Worm (Caenorhabditis elegans) whole organism, mixed stage, embryonic: ENCODE data around the gene ZK697.14.

Source experiments
- M03D4.4 ChIP-seq: sonication (generic microtip); optimal IDR thresholded peaks from 2 replicates; lab custom pipeline; 2017; ENCODE audit warnings: mild to moderate bottlenecking, missing genetic modification characterization, missing compliant biosample characterization
- ceh-39 ChIP-seq: fragments of 150-350 bp; optimal IDR thresholded peaks from 2 replicates; lab custom pipeline; 2014; ENCODE audit warnings: missing biosample characterization, missing genetic modification characterization
- ceh-43 ChIP-seq: fragments of 200-800 bp; sonication (Bioruptor generic); optimal IDR thresholded peaks from 2 replicates; lab custom pipeline; 2018; ENCODE audit warnings: mild to moderate bottlenecking, missing genetic modification characterization, moderate library complexity, missing compliant biosample characterization
- ces-1 ChIP-seq: fragments of 150-350 bp; optimal IDR thresholded peaks from 2 replicates; lab custom pipeline; 2014; ENCODE audit warnings: missing biosample characterization, missing genetic modification reagents, missing genetic modification characterization
- cnd-1 ChIP-seq: fragments of 200-800 bp; sonication (Bioruptor generic); optimal IDR thresholded peaks from 2 replicates; lab custom pipeline; 2018; ENCODE audit warnings: mild to moderate bottlenecking, missing genetic modification characterization, missing compliant biosample characterization
- drap-1 ChIP-seq: fragments of 200-800 bp; sonication (Bioruptor generic); optimal IDR thresholded peaks from 3 replicates; lab custom pipeline; 2018; ENCODE audit warnings: mild to moderate bottlenecking, missing genetic modification characterization, missing compliant biosample characterization
- elt-3 ChIP-seq: fragments of 150-350 bp; optimal IDR thresholded peaks from 2 replicates; lab custom pipeline; 2014; ENCODE audit warnings: missing biosample characterization, missing genetic modification characterization
- flh-1 ChIP-seq: fragments of 200-800 bp; sonication (Bioruptor generic); optimal IDR thresholded peaks from 2 replicates; lab custom pipeline; 2018; ENCODE audit warnings: mild to moderate bottlenecking, missing genetic modification characterization, moderate library complexity, missing compliant biosample characterization
- ham-2 ChIP-seq: fragments of 200-800 bp; sonication (Bioruptor generic); optimal IDR thresholded peaks from 2 replicates; lab custom pipeline; 2018; ENCODE audit warnings: mild to moderate bottlenecking, missing genetic modification characterization, missing compliant biosample characterization
- hlh-1 ChIP-seq: fragments of 150-350 bp; optimal IDR thresholded peaks from 2 replicates; lab custom pipeline; 2014; ENCODE audit warnings: missing biosample characterization, missing genetic modification reagents, missing genetic modification characterization
- lsy-2 ChIP-seq: fragments of 150-350 bp; optimal IDR thresholded peaks from 2 replicates; lab custom pipeline; 2014; ENCODE audit warnings: missing biosample characterization, missing genetic modification characterization
- mab-5 ChIP-seq: fragments of 150-350 bp; optimal IDR thresholded peaks from 2 replicates; lab custom pipeline; 2014; ENCODE audit warnings: missing biosample characterization, missing genetic modification characterization
- mep-1 ChIP-seq: fragments of 150-350 bp; optimal IDR thresholded peaks from 2 replicates; lab custom pipeline; 2017; ENCODE audit warnings: missing biosample characterization, missing genetic modification reagents, missing genetic modification characterization, inconsistent platforms
- nhr-12 ChIP-seq: fragments of 150-350 bp; optimal IDR thresholded peaks from 2 replicates; lab custom pipeline; 2014; ENCODE audit warnings: missing biosample characterization, missing genetic modification characterization
- nhr-2 ChIP-seq: fragments of 150-350 bp; optimal IDR thresholded peaks from 2 replicates; lab custom pipeline; 2014; ENCODE audit warnings: missing biosample characterization, missing genetic modification characterization
- nhr-237 ChIP-seq: fragments of 150-350 bp; optimal IDR thresholded peaks from 2 replicates; lab custom pipeline; 2014; ENCODE audit warnings: missing biosample characterization, missing genetic modification characterization
- nhr-76 ChIP-seq: sonication (generic microtip); optimal IDR thresholded peaks from 2 replicates; lab custom pipeline; 2017; ENCODE audit warnings: missing biosample characterization, missing genetic modification characterization
- pha-4 ChIP-seq: fragments of 150-350 bp; optimal IDR thresholded peaks from 2 replicates; lab custom pipeline; 2018; ENCODE audit warnings: missing biosample characterization, missing genetic modification reagents, missing genetic modification characterization
- snpc-4 ChIP-seq: fragments of 150-350 bp; optimal IDR thresholded peaks from 2 replicates; lab custom pipeline; 2014; ENCODE audit warnings: missing biosample characterization, missing genetic modification characterization
- tbx-8 ChIP-seq: fragments of 200-800 bp; sonication (Bioruptor generic); optimal IDR thresholded peaks from 2 replicates; lab custom pipeline; 2018; ENCODE audit warnings: mild to moderate bottlenecking, missing genetic modification characterization, moderate library complexity, missing compliant biosample characterization
- unc-39 ChIP-seq: fragments of 150-350 bp; optimal IDR thresholded peaks from 2 replicates; lab custom pipeline; 2014; ENCODE audit warnings: missing biosample characterization, missing genetic modification characterization

ZK697.14 gene

ce11 chrV:1718232-1718631, 37.3 kb downstream of the ZK697.14 start:
- TF ChIP-seq ceh-39 (tag; lab: Kevin White, UChicago) (no peak), unc-39 (no peak), ceh-43 (GFP tag; lab: Kevin White, UChicago) (no peak)

- TF ChIP-seq pha-4 (no peak), ham-2 (no peak), mab-5 (tag; lab: Kevin White, UChicago) (no peak), lsy-2 (tag; lab: Kevin White, UChicago) (no peak), flh-1 (GFP tag; lab: Kevin White, UChicago) (no peak), elt-3 (tag; lab: Kevin White, UChicago) (no peak), mep-1 (tag; lab: Kevin White, UChicago) (no peak)
Measured at ce11 chrV:1716892-1717291, 38.6 kb downstream of the ZK697.14 start, which contains the start of gene srw-103. Gene srw-103 (plus strand): TSS chrV:1717192.

ce11 chrV:1710909-1711308, 44.6 kb downstream of the ZK697.14 start, which contains the start of gene srw-100:
Gene srw-100 (plus strand): TSS chrV:1711209.
- no peak for TF ChIP-seq nhr-76 (tag; lab: Kevin White, UChicago)
- TF ChIP-seq drap-1 (GFP tag; lab: Kevin White, UChicago) = no peak
- no peak for TF ChIP-seq nhr-12 (tag; lab: Kevin White, UChicago)
- no peak for TF ChIP-seq nhr-2 (tag; lab: Kevin White, UChicago)
- no peak for TF ChIP-seq nhr-237 (tag; lab: Kevin White, UChicago)
- TF ChIP-seq ham-2 = no peak
- no peak for TF ChIP-seq M03D4.4 (tag; lab: Kevin White, UChicago)
- TF ChIP-seq ces-1 = no peak
- TF ChIP-seq hlh-1 (tag; lab: Kevin White, UChicago) = no peak
- TF ChIP-seq unc-39 = no peak
- no peak for TF ChIP-seq snpc-4 (tag; lab: Kevin White, UChicago)

- TF ChIP-seq nhr-76 (tag; lab: Kevin White, UChicago) (no peak), cnd-1 (no peak), tbx-8 (GFP tag; lab: Kevin White, UChicago) (no peak)
Measured at ce11 chrV:1708441-1708840, 47.0 kb downstream of the ZK697.14 start, which contains the start of gene srw-99. Gene srw-99 (plus strand): TSS chrV:1708741.
